Fruit fly (Drosophila melanogaster) whole organism, embryonic: Measurements from ENCODE around the gene CG33111.
"Not testable (repeated sequence)": the region's sequence is repeated elsewhere in the genome, so short reads cannot be mapped to it uniquely, and the experiment has no call there.

Experiments used
- B-H1 ChIP-seq: fragments of 200-800 bp; sonication (Bioruptor generic); IDR thresholded peaks from 3 replicates; pipeline ENCODE4 v1.3.6; 2022; ENCODE audit warnings: missing biosample characterization, missing genetic modification characterization
- CG10267 ChIP-seq: fragments of 200-800 bp; sonication (Bioruptor generic); optimal IDR thresholded peaks from 2 replicates; lab custom pipeline; 2018; ENCODE audit warnings: missing biosample characterization, mild to moderate bottlenecking, missing genetic modification characterization, moderate library complexity
- CG10543 ChIP-seq: fragments of 200-800 bp; sonication (Bioruptor generic); optimal IDR thresholded peaks from 3 replicates; lab custom pipeline; 2017; ENCODE audit warnings: missing biosample characterization, mild to moderate bottlenecking, missing genetic modification characterization, moderate library complexity
- CG11093 ChIP-seq: fragments of 200-800 bp; sonication (Bioruptor generic); IDR thresholded peaks from 3 replicates; pipeline ENCODE4 v1.3.6; 2022; ENCODE audit warnings: missing biosample characterization, missing genetic modification characterization
- CG12659 ChIP-seq: fragments of 200-800 bp; sonication (Bioruptor generic); optimal IDR thresholded peaks from 3 replicates; lab custom pipeline; 2017; ENCODE audit warnings: mild to moderate bottlenecking, missing biosample characterization, missing genetic modification reagents, missing genetic modification characterization
- CG14014 ChIP-seq: fragments of 200-800 bp; sonication (Bioruptor generic); IDR thresholded peaks from 2 replicates; pipeline ENCODE4 v1.3.6; 2022; ENCODE audit warnings: missing biosample characterization, missing genetic modification characterization
- CG14860 ChIP-seq: fragments of 200-800 bp; sonication (Bioruptor generic); IDR thresholded peaks from 3 replicates; pipeline ENCODE4 v1.3.6; 2022; ENCODE audit warnings: missing biosample characterization, missing genetic modification characterization; ENCODE audit not compliant: partially characterized antibody
- CG1647 ChIP-seq: fragments of 200-800 bp; sonication (Bioruptor generic); optimal IDR thresholded peaks from 3 replicates; lab custom pipeline; 2016; ENCODE audit warnings: missing biosample characterization, missing genetic modification characterization
- CG1792 ChIP-seq: fragments of 200-800 bp; sonication (Bioruptor generic); optimal IDR thresholded peaks from 2 replicates; lab custom pipeline; 2016; ENCODE audit warnings: missing biosample characterization, missing genetic modification characterization
- CG18619 ChIP-seq: fragments of 200-800 bp; sonication (Bioruptor generic); optimal IDR thresholded peaks from 3 replicates; lab custom pipeline; 2017; ENCODE audit warnings: missing biosample characterization, mild to moderate bottlenecking, missing genetic modification characterization
- CG2678 ChIP-seq: fragments of 200-800 bp; sonication (Bioruptor generic); optimal IDR thresholded peaks from 3 replicates; lab custom pipeline; 2019; ENCODE audit warnings: missing biosample characterization, mild to moderate bottlenecking, missing genetic modification characterization, moderate library complexity
- CG2712 ChIP-seq: fragments of 200-800 bp; optimal IDR thresholded peaks from 3 replicates; lab custom pipeline; 2019; ENCODE audit warnings: missing biosample characterization, mild to moderate bottlenecking, missing genetic modification characterization, moderate library complexity
- CG3065 ChIP-seq: fragments of 200-800 bp; sonication (Bioruptor generic); optimal IDR thresholded peaks from 2 replicates; lab custom pipeline; 2016; ENCODE audit warnings: missing biosample characterization, missing genetic modification characterization
- CG32532 ChIP-seq: fragments of 200-800 bp; sonication (Bioruptor generic); IDR thresholded peaks from 2 replicates; pipeline ENCODE4 v1.3.6; 2022; ENCODE audit warnings: missing biosample characterization, missing genetic modification characterization
- CG32772 ChIP-seq: fragments of 200-800 bp; sonication (Bioruptor generic); IDR thresholded peaks from 2 replicates; pipeline ENCODE4 v1.3.6; 2022; ENCODE audit warnings: missing biosample characterization, missing genetic modification characterization
- CG3281 ChIP-seq: fragments of 200-800 bp; sonication (Bioruptor generic); optimal IDR thresholded peaks from 3 replicates; lab custom pipeline; 2017; ENCODE audit warnings: missing biosample characterization, mild to moderate bottlenecking, missing genetic modification characterization
- CG33213 ChIP-seq: fragments of 200-800 bp; sonication (Bioruptor generic); optimal IDR thresholded peaks from 3 replicates; lab custom pipeline; 2016; ENCODE audit warnings: missing biosample characterization, missing genetic modification characterization
- CG42726 ChIP-seq: fragments of 200-800 bp; sonication (Bioruptor generic); IDR thresholded peaks from 2 replicates; pipeline ENCODE4 v1.3.6; 2022; ENCODE audit warnings: missing biosample characterization, missing genetic modification characterization; ENCODE audit not compliant: partially characterized antibody
- CG6791 ChIP-seq: fragments of 200-800 bp; sonication (Bioruptor generic); IDR thresholded peaks from 3 replicates; pipeline ENCODE4 v1.3.6; 2022; ENCODE audit warnings: missing biosample characterization, missing genetic modification characterization; ENCODE audit not compliant: partially characterized antibody
- CG7987 ChIP-seq: fragments of 200-800 bp; sonication (Bioruptor generic); optimal IDR thresholded peaks from 2 replicates; lab custom pipeline; 2018; ENCODE audit warnings: missing biosample characterization, mild to moderate bottlenecking, missing genetic modification characterization, moderate library complexity
- CG9727 ChIP-seq: fragments of 200-800 bp; sonication (Bioruptor generic); optimal IDR thresholded peaks from 3 replicates; lab custom pipeline; 2017; ENCODE audit warnings: missing biosample characterization, mild to moderate bottlenecking, missing genetic modification characterization
- Deaf1 ChIP-seq: fragments of 200-800 bp; optimal IDR thresholded peaks from 3 replicates; lab custom pipeline; 2019; ENCODE audit warnings: missing biosample characterization, mild to moderate bottlenecking, missing genetic modification characterization, moderate library complexity
- E2f1 ChIP-seq: fragments of 200-800 bp; sonication (Bioruptor generic); IDR thresholded peaks from 2 replicates; pipeline ENCODE4 v1.3.6; 2022; ENCODE audit warnings: missing biosample characterization, missing genetic modification characterization
- H15 ChIP-seq: fragments of 200-800 bp; sonication (Bioruptor generic); IDR thresholded peaks from 3 replicates; pipeline ENCODE4 v1.3.6; 2022; ENCODE audit warnings: missing biosample characterization, missing genetic modification characterization
- H2.0 ChIP-seq: fragments of 200-800 bp; sonication (Bioruptor generic); IDR thresholded peaks from 2 replicates; pipeline ENCODE4 v1.3.6; 2022; ENCODE audit warnings: missing biosample characterization, missing genetic modification characterization
- HLH4C ChIP-seq: fragments of 200-800 bp; sonication (Bioruptor generic); IDR thresholded peaks from 3 replicates; pipeline ENCODE4 v1.3.6; 2022; ENCODE audit warnings: missing biosample characterization, missing genetic modification characterization; ENCODE audit not compliant: partially characterized antibody
- HLHmδ ChIP-seq: fragments of 200-800 bp; sonication (Bioruptor generic); optimal IDR thresholded peaks from 2 replicates; lab custom pipeline; 2018; ENCODE audit warnings: missing biosample characterization, mild to moderate bottlenecking, missing genetic modification characterization, moderate library complexity
- Hand ChIP-seq: fragments of 200-800 bp; sonication (Bioruptor generic); optimal IDR thresholded peaks from 2 replicates; lab custom pipeline; 2017; ENCODE audit warnings: mild to moderate bottlenecking, missing biosample characterization, missing genetic modification reagents, missing genetic modification characterization
- Hr51 ChIP-seq, 2 experiments: fragments of 200-800 bp; sonication (Bioruptor generic); optimal IDR thresholded peaks; 2 replicates in 1 of 2; 3 replicates in 1 of 2; lab custom pipeline; 2016 to 2018; ENCODE audit warnings: missing biosample characterization in 2 of 2, missing genetic modification characterization in 2 of 2, mild to moderate bottlenecking in 1 of 2, moderate library complexity in 1 of 2
- Hsf ChIP-seq: fragments of 200-800 bp; sonication (Bioruptor generic); optimal IDR thresholded peaks from 3 replicates; lab custom pipeline; 2016; ENCODE audit warnings: missing biosample characterization, missing genetic modification characterization
- MBD-R2 ChIP-seq: fragments of 200-800 bp; sonication (Bioruptor generic); IDR thresholded peaks from 2 replicates; pipeline ENCODE4 v1.3.6; 2022; ENCODE audit warnings: missing biosample characterization, missing genetic modification characterization
- Myb ChIP-seq: fragments of 200-800 bp; sonication (Bioruptor generic); optimal IDR thresholded peaks from 2 replicates; lab custom pipeline; 2016; ENCODE audit warnings: missing biosample characterization, missing genetic modification characterization
- Sry-δ ChIP-seq: fragments of 200-800 bp; sonication (Bioruptor generic); optimal IDR thresholded peaks from 2 replicates; lab custom pipeline; 2016; ENCODE audit warnings: missing biosample characterization, missing genetic modification characterization
- Xbp1 ChIP-seq: fragments of 200-800 bp; sonication (Bioruptor generic); optimal IDR thresholded peaks from 3 replicates; lab custom pipeline; 2016; ENCODE audit warnings: missing biosample characterization, mild to moderate bottlenecking, missing genetic modification characterization
- al ChIP-seq: fragments of 200-800 bp; sonication (Bioruptor generic); IDR thresholded peaks from 2 replicates; pipeline ENCODE4 v1.3.6; 2022; ENCODE audit warnings: missing biosample characterization, missing genetic modification characterization
- aop ChIP-seq: fragments of 200-800 bp; sonication (Bioruptor generic); IDR thresholded peaks from 2 replicates; pipeline ENCODE4 v1.3.6; 2022; ENCODE audit warnings: missing biosample characterization, missing genetic modification characterization
- bab2 ChIP-seq: fragments of 200-800 bp; sonication (Bioruptor generic); optimal IDR thresholded peaks from 2 replicates; lab custom pipeline; 2016; ENCODE audit warnings: missing biosample characterization, missing genetic modification characterization
- bigmax ChIP-seq: fragments of 200-800 bp; sonication (Bioruptor generic); optimal IDR thresholded peaks from 2 replicates; lab custom pipeline; 2018; ENCODE audit warnings: missing biosample characterization, mild to moderate bottlenecking, missing genetic modification characterization
- dmrt11E ChIP-seq: fragments of 200-800 bp; sonication (Bioruptor generic); optimal IDR thresholded peaks from 3 replicates; lab custom pipeline; 2018; ENCODE audit warnings: missing biosample characterization, mild to moderate bottlenecking, missing genetic modification characterization, moderate library complexity
- fd3F ChIP-seq: fragments of 200-800 bp; sonication (Bioruptor generic); optimal IDR thresholded peaks from 2 replicates; lab custom pipeline; 2018; ENCODE audit warnings: missing biosample characterization, mild to moderate bottlenecking, missing genetic modification characterization, moderate library complexity
- grau ChIP-seq: fragments of 200-800 bp; optimal IDR thresholded peaks from 3 replicates; lab custom pipeline; 2019; ENCODE audit warnings: missing biosample characterization, mild to moderate bottlenecking, missing genetic modification characterization, moderate library complexity
- hkb ChIP-seq, 2 experiments: fragments of 200-800 bp in 1 of 2; fragments of >200 bp in 1 of 2; sonication (Bioruptor generic) in 1 of 2; IDR thresholded peaks in 1 of 2; optimal IDR thresholded peaks in 1 of 2; 2 replicates each; pipeline versions ENCODE4 v1.3.6 to Lab custom; 2017 to 2022; ENCODE audit warnings: missing biosample characterization in 1 of 2, missing genetic modification characterization in 1 of 2
- nom ChIP-seq: fragments of 200-800 bp; sonication (Bioruptor generic); optimal IDR thresholded peaks from 2 replicates; lab custom pipeline; 2017; ENCODE audit warnings: missing biosample characterization, missing genetic modification characterization, mild to moderate bottlenecking, moderate library complexity, missing genetic modification reagents
- prd ChIP-seq, 3 experiments: fragments of >200 bp in 2 of 3; fragments of 200-800 bp in 1 of 3; sonication (Bioruptor generic) in 1 of 3; optimal IDR thresholded peaks in 2 of 3; IDR thresholded peaks in 1 of 3; 2 replicates in 2 of 3; 3 replicates in 1 of 3; pipeline versions ENCODE4 v1.3.6 to Lab custom; 2017 to 2022; ENCODE audit warnings: missing biosample characterization in 1 of 3, missing genetic modification characterization in 1 of 3
- sisA ChIP-seq: fragments of 200-800 bp; sonication (Bioruptor generic); IDR thresholded peaks from 2 replicates; pipeline ENCODE4 v1.3.6; 2022; ENCODE audit warnings: missing biosample characterization, missing genetic modification characterization
- zen ChIP-seq: fragments of 200-800 bp; sonication (Bioruptor generic); optimal IDR thresholded peaks from 3 replicates; lab custom pipeline; 2018; ENCODE audit warnings: missing biosample characterization, mild to moderate bottlenecking, missing genetic modification characterization, moderate library complexity
- zfh2 ChIP-seq: fragments of 200-800 bp; sonication (Bioruptor generic); optimal IDR thresholded peaks from 2 replicates; lab custom pipeline; 2016; ENCODE audit warnings: missing biosample characterization, missing genetic modification characterization

The CG33111 gene

dm6 chr3R:23859365-23859804, 40.3 kb upstream of the CG33111 start (continued):
- TF ChIP-seq HLHmδ (GFP tag; lab: Kevin White, UChicago) (peak; percentile 66), H2.0 (GFP tag; lab: Robert Waterston, UW) (peak; percentile 55), CG2712 (tag; lab: Kevin White, UChicago) (peak; percentile 44), fd3F (GFP tag; lab: Kevin White, UChicago) (peak; percentile 19), CG10543 (GFP tag; lab: Kevin White, UChicago) (peak; percentile 55), CG7987 (GFP tag; lab: Kevin White, UChicago) (peak; percentile 79), CG14860 (GFP tag; lab: Robert Waterston, UW) (0 out of 3 replicates have a peak, but pooled peaks have one; percentile 29), bab2 (peak; percentile 63), al (GFP tag; lab: Robert Waterston, UW) (peak; percentile 40; the same call in 1 of the 2 replicates), CG12659 (GFP tag; lab: Kevin White, UChicago) (peak; percentile 41), nom (GFP tag; lab: Kevin White, UChicago) (peak; percentile 47), Myb (GFP tag; lab: Kevin White, UChicago) (peak; percentile 31), CG32532 (GFP tag; lab: Robert Waterston, UW) (peak; percentile 82), Xbp1 (GFP tag; lab: Kevin White, UChicago) (peak; percentile 58), CG6791 (GFP tag; lab: Robert Waterston, UW) (peak; percentile 83), zfh2 (GFP tag; lab: Kevin White, UChicago) (peak; percentile 34), prd (GFP tag; IDR thresholded peaks at IDR 0.05; lab: Robert Waterston, UW) (peak; percentile 73), B-H1 (peak; percentile 42; the same call in 1 of the 3 replicates), HLH4C (GFP tag; lab: Robert Waterston, UW) (peak; percentile 56; the same call in 2 of the 3 replicates), CG14014 (GFP tag; lab: Robert Waterston, UW) (peak; percentile 73; the same call in 1 of the 2 replicates), dmrt11E (tag; lab: Kevin White, UChicago) (peak; percentile 18), MBD-R2 (GFP tag; lab: Robert Waterston, UW) (peak; percentile 51; the same call in 1 of the 2 replicates), CG33213 (GFP tag; lab: Kevin White, UChicago) (peak; percentile 77), Hsf (GFP tag; lab: Kevin White, UChicago) (peak; percentile 24), CG1647 (GFP tag; lab: Kevin White, UChicago) (peak; percentile 73), CG18619 (peak; percentile 41), CG9727 (GFP tag; lab: Kevin White, UChicago) (peak; percentile 52), CG42726 (GFP tag; lab: Robert Waterston, UW) (peak; percentile 93), sisA (GFP tag; lab: Robert Waterston, UW) (peak; percentile 46; the same call in 1 of the 2 replicates), CG1792 (GFP tag; lab: Kevin White, UChicago) (peak; percentile 54), E2f1 (GFP tag; lab: Robert Waterston, UW) (peak; percentile 60; the same call in 1 of the 2 replicates), CG3065 (GFP tag; lab: Kevin White, UChicago) (peak; percentile 6), CG32772 (GFP tag; lab: Robert Waterston, UW) (peak; percentile 37; the same call in 1 of the 2 replicates), CG11093 (GFP tag; lab: Robert Waterston, UW) (peak; percentile 52; the same call in 1 of the 3 replicates), bigmax (GFP tag; lab: Kevin White, UChicago) (peak; percentile 45), Sry-δ (GFP tag; lab: Kevin White, UChicago) (peak; percentile 42), grau (peak; percentile 45), CG2678 (tag; lab: Kevin White, UChicago) (peak; percentile 45), CG10267 (tag; lab: Kevin White, UChicago) (peak; percentile 18), Deaf1 (tag; lab: Kevin White, UChicago) (peak; percentile 51), hkb (GFP tag; IDR thresholded peaks at IDR 0.05; lab: Robert Waterston, UW) (peak; percentile 78), zen (tag; lab: Kevin White, UChicago) (peak; percentile 49), CG3281 (GFP tag; lab: Kevin White, UChicago) (peak; percentile 47), aop (GFP tag; lab: Robert Waterston, UW) (0 out of 2 replicates have a peak, but pooled peaks have one; percentile 19), Hand (GFP tag; lab: Kevin White, UChicago) (peak; percentile 11), Hr51 (GFP tag; optimal IDR thresholded peaks at IDR 0.05; lab: Kevin White, UChicago) (peak; percentile 42 to 81), H15 (0 out of 3 replicates have a peak, but pooled peaks have one; percentile 55)
- TF ChIP-seq prd, hkb (optimal IDR thresholded peaks at IDR 0.05; lab: Kevin White, UChicago): not testable (repeated sequence)
